Worm (Caenorhabditis elegans): Measurements from ENCODE around the gene ugt-65.
A peak's percentile ranks its signal among the peaks of the same experiment; 100 is the strongest.

The ugt-65 gene

ce11 chrIV:12441715-12442114 lies 21.2 kb downstream of the ugt-65 start, which contains the start of gene C25G4.17 (continued):
- no peak for TF ChIP-seq dmd-6 (GFP tag; IDR thresholded peaks at IDR 0.05)
- no peak for TF ChIP-seq unc-62 (GFP tag; optimal IDR thresholded peaks at IDR 0.05 in 1 of 2)
- TF ChIP-seq unc-62 (tag; optimal IDR thresholded peaks at IDR 0.05) = no peak
- TF ChIP-seq zip-11 (GFP tag; IDR thresholded peaks at IDR 0.05) = no peak

ce11 chrIV:12443936-12444335 lies 23.5 kb downstream of the ugt-65 start, which contains the start of gene C25G4.2:
Gene C25G4.2 (minus strand): TSS chrIV:12444035.
- TF ChIP-seq aha-1 (tag) = peak; percentile 96
- TF ChIP-seq dpl-1 (GFP tag; optimal IDR thresholded peaks at IDR 0.05) = no peak

ce11 chrIV:12445463-12445934 lies 25.0 kb downstream of the ugt-65 start, which contains the start of gene C25G4.3:
Gene C25G4.3 (minus strand): TSS chrIV:12445884.
- TF ChIP-seq F26F4.8 (GFP tag; conservative IDR thresholded peaks at IDR 0.05) (no peak), unc-39 (tag; optimal IDR thresholded peaks at IDR 0.05) (no peak), F10B5.3 (tag; optimal IDR thresholded peaks at IDR 0.05) (no peak), snpc-4 (tag; optimal IDR thresholded peaks at IDR 0.05) (no peak), nhr-28 (tag; optimal IDR thresholded peaks at IDR 0.05) (no peak), zip-11 (GFP tag; IDR thresholded peaks at IDR 0.05) (no peak), lin-38 (GFP tag; IDR thresholded peaks at IDR 0.05) (no peak), pha-4 (GFP tag; IDR thresholded peaks at IDR 0.05) (no peak), pha-4 (tag; optimal IDR thresholded peaks at IDR 0.05) (no peak), lin-39 (tag; optimal IDR thresholded peaks at IDR 0.05) (no peak), dpl-1 (GFP tag; optimal IDR thresholded peaks at IDR 0.05) (no peak), ceh-62 (tag; optimal IDR thresholded peaks at IDR 0.05) (no peak), ZK337.2 (GFP tag; IDR thresholded peaks at IDR 0.05) (no peak)

- no peak for TF ChIP-seq saeg-2 (GFP tag; IDR thresholded peaks at IDR 0.05)
- TF ChIP-seq mep-1 (tag; optimal IDR thresholded peaks at IDR 0.05) = no peak
- no peak for TF ChIP-seq lir-3 (tag; optimal IDR thresholded peaks at IDR 0.05)
- no peak for TF ChIP-seq egl-27 (tag; optimal IDR thresholded peaks at IDR 0.05)
- no peak for TF ChIP-seq pha-4 (GFP tag; IDR thresholded peaks at IDR 0.05)
- no peak for TF ChIP-seq pha-4 (tag; optimal IDR thresholded peaks at IDR 0.05)
- no peak for TF ChIP-seq php-3 (GFP tag; IDR thresholded peaks at IDR 0.05)
- TF ChIP-seq hlh-30 (tag; optimal IDR thresholded peaks at IDR 0.05; ENCODE audit: insufficient read depth) = no peak
- no peak for TF ChIP-seq unc-62 (GFP tag; optimal IDR thresholded peaks at IDR 0.05 in 1 of 2)
- no peak for TF ChIP-seq unc-62 (tag; optimal IDR thresholded peaks at IDR 0.05)
- peak; percentile 95 for TF ChIP-seq T20F7.1 (GFP tag; optimal IDR thresholded peaks at IDR 0.05)
- TF ChIP-seq mes-2 (tag; optimal IDR thresholded peaks at IDR 0.05; ENCODE audit: poor library complexity, severe bottlenecking) = peak; percentile 60
- TF ChIP-seq fkh-10 (GFP tag; optimal IDR thresholded peaks at IDR 0.05) = peak; percentile 3
- no peak for TF ChIP-seq Y48G9A.11 (GFP tag; IDR thresholded peaks at IDR 0.05)
- TF ChIP-seq tag-97 (GFP tag; IDR thresholded peaks at IDR 0.05) = no peak
- no peak for TF ChIP-seq F37D6.2 (tag; optimal IDR thresholded peaks at IDR 0.05)
- no peak for TF ChIP-seq ceh-62 (tag; optimal IDR thresholded peaks at IDR 0.05)
- no peak for TF ChIP-seq daf-8 (GFP tag; IDR thresholded peaks at IDR 0.05)
- no peak for TF ChIP-seq daf-16 (GFP tag; optimal IDR thresholded peaks at IDR 0.05)
- TF ChIP-seq daf-16 (tag; optimal IDR thresholded peaks at IDR 0.05) = no peak
- peak; percentile 20 for TF ChIP-seq F49E8.2 (tag; optimal IDR thresholded peaks at IDR 0.05; ENCODE audit: borderline replicate concordance)
- no peak for TF ChIP-seq Y105C5A.15 (GFP tag; IDR thresholded peaks at IDR 0.05)
- no peak for TF ChIP-seq ZK337.2 (GFP tag; IDR thresholded peaks at IDR 0.05)
- TF ChIP-seq dpl-1 (GFP tag; optimal IDR thresholded peaks at IDR 0.05) = peak; percentile 45
- no peak for TF ChIP-seq lin-29 (GFP tag; IDR thresholded peaks at IDR 0.05)
- TF ChIP-seq zip-2 (tag; optimal IDR thresholded peaks at IDR 0.05) = no peak
- TF ChIP-seq lin-39 (tag; optimal IDR thresholded peaks at IDR 0.05) = no peak
- TF ChIP-seq ceh-32 (tag; optimal IDR thresholded peaks at IDR 0.05; ENCODE audit: poor library complexity) = no peak
- no peak for TF ChIP-seq ces-1 (GFP tag; optimal IDR thresholded peaks at IDR 0.05)
- TF ChIP-seq mdl-1 (tag; optimal IDR thresholded peaks at IDR 0.05) = no peak
Measured at ce11 chrIV:12451225-12451831, 30.8 kb downstream of the ugt-65 start, which contains the start of gene dpy-26. Gene dpy-26 (minus strand): TSS chrIV:12451335.
